Fruit fly (Drosophila melanogaster): Measurements from ENCODE around the gene CG46509.
"Not testable (repeated sequence)": the region's sequence is repeated elsewhere in the genome, so short reads cannot be mapped to it uniquely, and the experiment has no call there.

The CG46509 gene

dm6 chrX:22172341-22172740 is at the start of gene CG46509:
Gene CG46509, plus strand, starts transcription at chrX:22172641.
- TF ChIP-seq CTCF, CG8478 (optimal IDR thresholded peaks at IDR 0.05): not testable (repeated sequence)

DNA sequence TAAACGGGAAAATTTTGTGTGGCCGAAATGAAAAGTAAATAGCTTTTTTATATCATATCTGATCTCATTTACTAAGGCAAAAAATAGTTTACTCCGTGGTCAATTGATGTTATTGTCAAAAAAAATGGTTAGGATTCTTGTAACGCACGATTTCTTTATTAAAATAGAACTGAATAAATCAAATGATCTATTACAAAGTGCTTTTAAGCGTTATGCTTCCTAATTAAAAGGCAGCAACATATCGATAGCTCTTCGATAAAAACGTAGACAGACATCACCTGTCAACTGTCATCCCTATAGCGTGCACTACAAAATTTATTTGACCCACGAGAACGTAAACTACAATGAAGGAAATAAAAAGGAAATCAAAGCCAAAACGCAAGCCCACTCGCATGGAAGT is 29.7 kb upstream of the CG46509 start, which contains the start of gene CG40813:
CG40813 (plus strand) TSS at position 301 of the 400 bp plus-strand sequence.
- TF ChIP-seq CG8478, CTCF (optimal IDR thresholded peaks at IDR 0.05): not testable (repeated sequence)

dm6 chrX:22147489-22147888 is 25.0 kb upstream of the CG46509 start, which contains the start of gene CG46504:
Gene CG46504, plus strand, starts transcription at chrX:22147789.
- TF ChIP-seq CG8478, CTCF (optimal IDR thresholded peaks at IDR 0.05): not testable (repeated sequence)

DNA sequence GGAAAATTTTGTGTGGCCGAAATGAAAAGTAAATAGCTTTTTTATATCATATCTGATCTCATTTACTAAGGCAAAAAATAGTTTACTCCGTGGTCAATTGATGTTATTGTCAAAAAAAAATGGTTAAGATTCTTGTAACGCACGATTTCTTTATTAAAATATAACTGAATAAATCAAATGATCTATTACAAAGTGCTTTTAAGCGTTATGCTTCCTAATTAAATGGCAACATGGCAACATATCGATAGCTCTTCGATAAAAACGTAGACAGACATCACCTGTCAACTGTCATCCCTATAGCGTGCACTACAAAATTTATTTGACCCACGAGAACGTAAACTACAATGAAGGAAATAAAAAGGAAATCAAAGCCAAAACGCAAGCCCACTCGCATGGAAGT is 19.9 kb upstream of the CG46509 start, which contains the start of gene CG46505:
CG46505 (plus strand) TSS at position 301 of the 400 bp plus-strand sequence.
- not testable (repeated sequence) for TF ChIP-seq CG8478, CTCF (optimal IDR thresholded peaks at IDR 0.05)

DNA sequence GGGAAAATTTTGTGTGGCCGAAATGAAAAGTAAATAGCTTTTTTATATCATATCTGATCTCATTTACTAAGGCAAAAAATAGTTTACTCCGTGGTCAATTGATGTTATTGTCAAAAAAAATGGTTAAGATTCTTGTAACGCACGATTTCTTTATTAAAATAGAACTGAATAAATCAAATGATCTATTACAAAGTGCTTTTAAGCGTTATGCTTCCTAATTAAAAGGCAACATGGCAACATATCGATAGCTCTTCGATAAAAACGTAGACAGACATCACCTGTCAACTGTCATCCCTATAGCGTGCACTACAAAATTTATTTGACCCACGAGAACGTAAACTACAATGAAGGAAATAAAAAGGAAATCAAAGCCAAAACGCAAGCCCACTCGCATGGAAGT is 14.9 kb upstream of the CG46509 start, which contains the start of gene CG46506:
CG46506 (plus strand) TSS at position 301 of the 400 bp plus-strand sequence.
- TF ChIP-seq CG8478, CTCF (optimal IDR thresholded peaks at IDR 0.05): not testable (repeated sequence)

DNA sequence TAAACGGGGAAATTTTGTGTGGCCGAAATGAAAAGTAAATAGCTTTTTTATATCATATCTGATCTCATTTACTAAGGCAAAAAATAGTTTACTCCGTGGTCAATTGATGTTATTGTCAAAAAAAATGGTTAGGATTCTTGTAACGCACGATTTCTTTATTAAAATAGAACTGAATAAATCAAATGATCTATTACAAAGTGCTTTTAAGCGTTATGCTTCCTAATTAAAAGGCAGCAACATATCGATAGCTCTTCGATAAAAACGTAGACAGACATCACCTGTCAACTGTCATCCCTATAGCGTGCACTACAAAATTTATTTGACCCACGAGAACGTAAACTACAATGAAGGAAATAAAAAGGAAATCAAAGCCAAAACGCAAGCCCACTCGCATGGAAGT is 9.8 kb upstream of the CG46509 start, which contains the start of gene CG46507:
CG46507 (plus strand) TSS at position 301 of the 400 bp plus-strand sequence.
- not testable (repeated sequence) for TF ChIP-seq CG8478, CTCF (optimal IDR thresholded peaks at IDR 0.05)

dm6 chrX:22167355-22167754 is 5.1 kb upstream of the CG46509 start, which contains the start of gene CG46508:
Gene CG46508, plus strand, starts transcription at chrX:22167655.
- TF ChIP-seq CG8478, CTCF (optimal IDR thresholded peaks at IDR 0.05): not testable (repeated sequence)

- not testable (repeated sequence) for TF ChIP-seq CG8478, CTCF (optimal IDR thresholded peaks at IDR 0.05)
Measured at dm6 chrX:22177205-22177604, 4.8 kb downstream of the CG46509 start, which contains the start of gene CG46510. Gene CG46510, plus strand, starts transcription at chrX:22177505.

DNA sequence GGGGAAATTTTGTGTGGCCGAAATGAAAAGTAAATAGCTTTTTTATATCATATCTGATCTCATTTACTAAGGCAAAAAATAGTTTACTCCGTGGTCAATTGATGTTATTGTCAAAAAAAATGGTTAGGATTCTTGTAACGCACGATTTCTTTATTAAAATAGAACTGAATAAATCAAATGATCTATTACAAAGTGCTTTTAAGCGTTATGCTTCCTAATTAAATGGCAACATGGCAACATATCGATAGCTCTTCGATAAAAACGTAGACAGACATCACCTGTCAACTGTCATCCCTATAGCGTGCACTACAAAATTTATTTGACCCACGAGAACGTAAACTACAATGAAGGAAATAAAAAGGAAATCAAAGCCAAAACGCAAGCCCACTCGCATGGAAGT is 9.8 kb downstream of the CG46509 start, which contains the start of gene CG46511:
CG46511 (plus strand) TSS at position 301 of the 400 bp plus-strand sequence.
- not testable (repeated sequence) for TF ChIP-seq CG8478, CTCF (optimal IDR thresholded peaks at IDR 0.05)

- not testable (repeated sequence) for TF ChIP-seq CG8478, CTCF (optimal IDR thresholded peaks at IDR 0.05)
Measured at dm6 chrX:22187070-22187469, 14.6 kb downstream of the CG46509 start, which contains the start of gene CG46512. Gene CG46512, plus strand, starts transcription at chrX:22187370.

- not testable (repeated sequence) for TF ChIP-seq CTCF, CG8478 (optimal IDR thresholded peaks at IDR 0.05)
Measured at dm6 chrX:22191973-22192372, 19.5 kb downstream of the CG46509 start, which contains the start of gene CG46513. Gene CG46513, plus strand, starts transcription at chrX:22192273.

- not testable (repeated sequence) for TF ChIP-seq CTCF, CG8478 (optimal IDR thresholded peaks at IDR 0.05)
Measured at dm6 chrX:22196874-22197273, 24.4 kb downstream of the CG46509 start, which contains the start of gene CG46514. Gene CG46514, plus strand, starts transcription at chrX:22197174.

dm6 chrX:22201883-22202282 is 29.4 kb downstream of the CG46509 start, which contains the start of gene CG46515:
Gene CG46515, plus strand, starts transcription at chrX:22202183.
- not testable (repeated sequence) for TF ChIP-seq CG8478, CTCF (optimal IDR thresholded peaks at IDR 0.05)

- not testable (repeated sequence) for TF ChIP-seq CG8478, CTCF (optimal IDR thresholded peaks at IDR 0.05)
Measured at dm6 chrX:22212028-22212427, 39.6 kb downstream of the CG46509 start, which contains the start of gene CG46516. Gene CG46516, plus strand, starts transcription at chrX:22212328.

DNA sequence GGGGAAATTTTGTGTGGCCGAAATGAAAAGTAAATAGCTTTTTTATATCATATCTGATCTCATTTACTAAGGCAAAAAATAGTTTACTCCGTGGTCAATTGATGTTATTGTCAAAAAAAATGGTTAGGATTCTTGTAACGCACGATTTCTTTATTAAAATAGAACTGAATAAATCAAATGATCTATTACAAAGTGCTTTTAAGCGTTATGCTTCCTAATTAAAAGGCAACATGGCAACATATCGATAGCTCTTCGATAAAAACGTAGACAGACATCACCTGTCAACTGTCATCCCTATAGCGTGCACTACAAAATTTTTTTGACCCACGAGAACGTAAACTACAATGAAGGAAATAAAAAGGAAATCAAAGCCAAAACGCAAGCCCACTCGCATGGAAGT is 44.6 kb downstream of the CG46509 start, which contains the start of gene CG46517:
CG46517 (plus strand) TSS at position 301 of the 400 bp plus-strand sequence.
- TF ChIP-seq CTCF, CG8478 (optimal IDR thresholded peaks at IDR 0.05): not testable (repeated sequence)

Measured in S2 (cell line).